Worm (Caenorhabditis elegans): ENCODE data around the gene ZC239.15.

DNA sequence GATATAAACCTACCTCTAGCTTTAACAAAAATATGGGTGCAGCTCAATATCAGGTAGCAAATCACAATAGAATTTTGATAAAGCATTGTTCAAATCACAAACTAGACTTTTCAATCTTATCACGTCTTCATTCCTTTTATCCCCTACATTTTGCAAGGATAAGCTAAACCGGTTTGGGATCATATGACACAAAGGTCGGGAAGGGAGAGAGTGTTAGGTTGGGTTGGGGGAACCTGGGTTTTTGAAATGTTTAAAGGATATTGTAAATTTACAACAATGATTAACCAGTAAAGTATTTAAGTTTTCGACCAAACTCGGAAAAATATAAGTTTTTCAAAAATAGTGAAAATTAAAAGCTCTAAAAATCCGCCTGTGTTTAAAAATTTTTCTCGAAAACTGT is 19.5 kb upstream of the ZC239.15 start, which contains the start of gene C17F4.12:
- TF ChIP-seq lin-11 (tag; optimal IDR thresholded peaks at IDR 0.05) (no peak), hlh-6 (tag; optimal IDR thresholded peaks at IDR 0.05) (no peak), nfya-1 (tag; optimal IDR thresholded peaks at IDR 0.05) (no peak), pha-4 (tag; optimal IDR thresholded peaks at IDR 0.05) (no peak), ceh-24 (tag; optimal IDR thresholded peaks at IDR 0.05) (no peak), T23F11.4 (GFP tag; optimal IDR thresholded peaks at IDR 0.05) (no peak), ceh-6 (GFP tag; optimal IDR thresholded peaks at IDR 0.05) (no peak), elt-4 (tag; optimal IDR thresholded peaks at IDR 0.05) (no peak), fkh-6 (tag; optimal IDR thresholded peaks at IDR 0.05) (no peak)

Data from whole organism, late embryonic.